Worm (Caenorhabditis elegans) whole organism, young adult: Measurements from ENCODE around the gene chil-19.
A peak's percentile ranks its signal among the peaks of the same experiment; 100 is the strongest.

ENCODE experiments used
- B0035.1 ChIP-seq: sonication (generic microtip); optimal IDR thresholded peaks from 2 replicates; lab custom pipeline; 2016; ENCODE audit warnings: missing genetic modification characterization, mild to moderate bottlenecking, missing compliant biosample characterization, missing genotype, missing genetic modification reagents
- B0261.1 ChIP-seq: sonication (generic microtip); optimal IDR thresholded peaks from 2 replicates; lab custom pipeline; 2016; ENCODE audit warnings: mild to moderate bottlenecking, missing genetic modification characterization, moderate library complexity, missing compliant biosample characterization
- B0336.3 ChIP-seq: fragments of 200-800 bp; sonication (Bioruptor generic); IDR thresholded peaks from 2 replicates; pipeline ENCODE4 v1.3.6; 2022; ENCODE audit warnings: missing genetic modification characterization, missing compliant biosample characterization
- D2030.7 ChIP-seq: fragments of 200-800 bp; sonication (Bioruptor generic); IDR thresholded peaks from 2 replicates; pipeline ENCODE4 v1.3.6; 2022; ENCODE audit warnings: missing genetic modification reagents, missing genetic modification characterization, missing compliant biosample characterization
- F22D6.2 ChIP-seq: sonication (generic microtip); optimal IDR thresholded peaks from 2 replicates; lab custom pipeline; 2016; ENCODE audit warnings: mild to moderate bottlenecking, missing genetic modification characterization, missing compliant biosample characterization
- F57C9.4 ChIP-seq: sonication (generic microtip); optimal IDR thresholded peaks from 2 replicates; lab custom pipeline; 2017; ENCODE audit warnings: mild to moderate bottlenecking, missing genetic modification characterization, missing compliant biosample characterization
- K11D2.4 ChIP-seq: fragments of 200-800 bp; sonication (Bioruptor generic); IDR thresholded peaks from 2 replicates; pipeline ENCODE4 v1.3.6; 2022; ENCODE audit warnings: missing genetic modification reagents, missing genetic modification characterization, missing compliant biosample characterization
- K12H6.12 ChIP-seq: fragments of 200-800 bp; sonication (Bioruptor generic); optimal IDR thresholded peaks from 2 replicates; lab custom pipeline; 2018; ENCODE audit warnings: mild to moderate bottlenecking, missing genetic modification characterization, missing compliant biosample characterization
- T07F8.4 ChIP-seq: sonication (generic microtip); optimal IDR thresholded peaks from 2 replicates; lab custom pipeline; 2016; ENCODE audit warnings: mild to moderate bottlenecking, missing genetic modification characterization, moderate library complexity, missing compliant biosample characterization
- ZK185.1 ChIP-seq: sonication (generic microtip); optimal IDR thresholded peaks from 2 replicates; lab custom pipeline; 2016; ENCODE audit warnings: mild to moderate bottlenecking, missing genetic modification characterization, missing compliant biosample characterization; ENCODE audit not compliant: poor library complexity, severe bottlenecking
- atf-7 ChIP-seq: sonication (generic microtip); optimal IDR thresholded peaks from 2 replicates; lab custom pipeline; 2017; ENCODE audit warnings: mild to moderate bottlenecking, missing genetic modification characterization, missing compliant biosample characterization
- attf-5 ChIP-seq: fragments of 200-800 bp; sonication (Bioruptor generic); optimal IDR thresholded peaks from 2 replicates; lab custom pipeline; 2018; ENCODE audit warnings: mild to moderate bottlenecking, missing genetic modification characterization, missing compliant biosample characterization
- attf-6 ChIP-seq: fragments of 200-800 bp; sonication (Bioruptor generic); IDR thresholded peaks from 2 replicates; pipeline ENCODE4 v1.3.6; 2022; ENCODE audit warnings: missing genetic modification reagents, missing genetic modification characterization, missing compliant biosample characterization
- cebp-1 ChIP-seq, 2 experiments: fragments of 200-800 bp in 1 of 2; sonication (Bioruptor generic) in 1 of 2; sonication (generic microtip) in 1 of 2; IDR thresholded peaks in 1 of 2; optimal IDR thresholded peaks in 1 of 2; 2 replicates each; pipeline versions ENCODE4 v1.3.6 to Lab custom; 2017 to 2022; ENCODE audit warnings: missing compliant biosample characterization in 2 of 2, missing genetic modification characterization in 2 of 2, mild to moderate bottlenecking in 1 of 2, missing genetic modification reagents in 1 of 2, moderate library complexity in 1 of 2
- ceh-27 ChIP-seq: fragments of 200-800 bp; sonication (Bioruptor generic); optimal IDR thresholded peaks from 2 replicates; lab custom pipeline; 2018; ENCODE audit warnings: mild to moderate bottlenecking, missing genetic modification characterization, moderate library complexity, missing compliant biosample characterization
- chd-7 ChIP-seq: sonication (generic microtip); optimal IDR thresholded peaks from 2 replicates; lab custom pipeline; 2016; ENCODE audit warnings: mild to moderate bottlenecking, missing genetic modification characterization, moderate library complexity, missing compliant biosample characterization
- dox-1 ChIP-seq: fragments of 200-800 bp; sonication (Bioruptor generic); IDR thresholded peaks from 2 replicates; pipeline ENCODE4 v1.3.6; 2022; ENCODE audit warnings: missing genetic modification reagents, missing genetic modification characterization, missing compliant biosample characterization
- dpff-1 ChIP-seq: sonication (generic microtip); optimal IDR thresholded peaks from 2 replicates; lab custom pipeline; 2017; ENCODE audit warnings: mild to moderate bottlenecking, missing genetic modification characterization, missing compliant biosample characterization
- egl-44 ChIP-seq: fragments of 200-800 bp; sonication (Bioruptor generic); IDR thresholded peaks from 2 replicates; pipeline ENCODE4 v1.3.6; 2022; ENCODE audit warnings: missing genetic modification reagents, missing genetic modification characterization, missing compliant biosample characterization
- egrh-3 ChIP-seq: fragments of 200-800 bp; sonication (Bioruptor generic); IDR thresholded peaks from 2 replicates; pipeline ENCODE4 v1.3.6; 2022; ENCODE audit warnings: missing genetic modification reagents, missing genetic modification characterization, missing compliant biosample characterization
- ets-4 ChIP-seq: fragments of 200-800 bp; sonication (Bioruptor generic); optimal IDR thresholded peaks from 2 replicates; lab custom pipeline; 2018; ENCODE audit warnings: mild to moderate bottlenecking, missing genetic modification characterization, missing compliant biosample characterization
- hmg-1.2 ChIP-seq: fragments of 200-800 bp; sonication (Bioruptor generic); IDR thresholded peaks from 2 replicates; pipeline ENCODE4 v1.3.6; 2022; ENCODE audit warnings: missing genetic modification reagents, missing genetic modification characterization, missing compliant biosample characterization
- let-526 ChIP-seq: fragments of 200-800 bp; sonication (Bioruptor generic); IDR thresholded peaks from 2 replicates; pipeline ENCODE4 v1.3.6; 2022; ENCODE audit warnings: missing genetic modification reagents, missing genetic modification characterization, missing compliant biosample characterization
- lin-26 ChIP-seq: fragments of 200-800 bp; sonication (Bioruptor generic); IDR thresholded peaks from 2 replicates; pipeline ENCODE4 v1.3.6; 2022; ENCODE audit warnings: missing genetic modification reagents, missing genetic modification characterization, missing compliant biosample characterization
- lin-35 ChIP-seq, 3 experiments: fragments of 150-350 bp in 2 of 3; sonication (generic microtip) in 1 of 3; optimal IDR thresholded peaks; 2 replicates each; lab custom pipeline; 2014 to 2018; ENCODE audit warnings: missing biosample characterization in 3 of 3, missing genetic modification characterization in 3 of 3, missing genetic modification reagents in 3 of 3
- lin-40 ChIP-seq: sonication (generic microtip); optimal IDR thresholded peaks from 2 replicates; lab custom pipeline; 2016; ENCODE audit warnings: missing genetic modification characterization, mild to moderate bottlenecking, missing compliant biosample characterization, missing genotype, missing genetic modification reagents
- lsl-1 ChIP-seq: fragments of 200-800 bp; sonication (Bioruptor generic); optimal IDR thresholded peaks from 2 replicates; lab custom pipeline; 2018; ENCODE audit warnings: mild to moderate bottlenecking, missing genetic modification characterization, moderate library complexity, missing compliant biosample characterization
- madf-10 ChIP-seq: sonication (generic microtip); optimal IDR thresholded peaks from 2 replicates; lab custom pipeline; 2016; ENCODE audit warnings: mild to moderate bottlenecking, missing genetic modification characterization, missing compliant biosample characterization
- mcd-1 ChIP-seq: fragments of 200-800 bp; sonication (Bioruptor generic); IDR thresholded peaks from 2 replicates; pipeline ENCODE4 v1.3.6; 2022; ENCODE audit warnings: missing genetic modification reagents, missing genetic modification characterization, missing compliant biosample characterization
- mes-4 ChIP-seq: sonication (generic microtip); optimal IDR thresholded peaks from 2 replicates; lab custom pipeline; 2016; ENCODE audit warnings: missing genotype, missing genetic modification characterization, missing compliant biosample characterization
- nfyb-1 ChIP-seq: fragments of 200-800 bp; sonication (Bioruptor generic); IDR thresholded peaks from 2 replicates; pipeline ENCODE4 v1.3.6; 2022; ENCODE audit warnings: missing genetic modification reagents, missing genetic modification characterization, missing compliant biosample characterization
- nhr-27 ChIP-seq: fragments of 200-800 bp; sonication (Bioruptor generic); optimal IDR thresholded peaks from 2 replicates; lab custom pipeline; 2018; ENCODE audit warnings: mild to moderate bottlenecking, missing genetic modification characterization, moderate library complexity, missing compliant biosample characterization
- nhr-80 ChIP-seq: sonication (generic microtip); optimal IDR thresholded peaks from 2 replicates; lab custom pipeline; 2016; ENCODE audit warnings: missing genetic modification characterization, missing compliant biosample characterization
- rec-8 ChIP-seq, 2 experiments: sonication (generic microtip); optimal IDR thresholded peaks; 2 replicates each; lab custom pipeline; 2016; ENCODE audit warnings: mild to moderate bottlenecking in 2 of 2, missing genetic modification characterization in 2 of 2, missing genetic modification reagents in 2 of 2, missing genotype in 2 of 2, missing biosample characterization in 1 of 2, missing compliant biosample characterization in 1 of 2, moderate library complexity in 1 of 2
- rpc-1 ChIP-seq, 2 experiments: fragments of 150-350 bp in 1 of 2; sonication (generic microtip) in 1 of 2; optimal IDR thresholded peaks; 2 replicates each; lab custom pipeline; 2014 to 2018; ENCODE audit warnings: missing biosample characterization in 1 of 2, missing genetic modification characterization in 1 of 2, missing genetic modification reagents in 1 of 2, missing genotype in 1 of 2
- sea-2 ChIP-seq: fragments of 200-800 bp; sonication (Bioruptor generic); IDR thresholded peaks from 2 replicates; pipeline ENCODE4 v1.3.6; 2022; ENCODE audit warnings: missing genetic modification characterization, missing compliant biosample characterization
- snpc-3.4 ChIP-seq: sonication (generic microtip); optimal IDR thresholded peaks from 2 replicates; lab custom pipeline; 2017; ENCODE audit warnings: missing genetic modification characterization, mild to moderate bottlenecking, missing compliant biosample characterization, antibody characterized with exemption, moderate library complexity, missing genotype, missing genetic modification reagents
- snpc-4 ChIP-seq, 5 experiments: fragments of 150-350 bp in 1 of 5; sonication (generic microtip) in 4 of 5; optimal IDR thresholded peaks; 2 replicates each; lab custom pipeline; 2014 to 2018; ENCODE audit warnings: missing genetic modification characterization in 5 of 5, missing biosample characterization in 3 of 5, antibody characterized with exemption in 2 of 5, mild to moderate bottlenecking in 2 of 5, missing compliant biosample characterization in 2 of 5, missing genotype in 2 of 5, moderate library complexity in 2 of 5, missing genetic modification reagents in 1 of 5
- somi-1 ChIP-seq: fragments of 200-800 bp; sonication (Bioruptor generic); optimal IDR thresholded peaks from 2 replicates; lab custom pipeline; 2018; ENCODE audit warnings: mild to moderate bottlenecking, missing genetic modification characterization, missing compliant biosample characterization
- tbp1 ChIP-seq: fragments of 200-800 bp; sonication (Bioruptor generic); optimal IDR thresholded peaks from 2 replicates; lab custom pipeline; 2018; ENCODE audit warnings: mild to moderate bottlenecking, missing genetic modification characterization, missing compliant biosample characterization
- zfh-2 ChIP-seq: fragments of 200-800 bp; sonication (Bioruptor generic); conservative IDR thresholded peaks from 2 replicates; pipeline ENCODE4 v1.3.6; 2022; ENCODE audit warnings: missing genetic modification reagents, missing genetic modification characterization, missing compliant biosample characterization
- ztf-22 ChIP-seq: fragments of 200-800 bp; sonication (Bioruptor generic); optimal IDR thresholded peaks from 2 replicates; lab custom pipeline; 2018; ENCODE audit warnings: mild to moderate bottlenecking, missing genetic modification characterization, moderate library complexity, missing compliant biosample characterization
- ztf-26 ChIP-seq: sonication (generic microtip); optimal IDR thresholded peaks from 2 replicates; lab custom pipeline; 2017; ENCODE audit warnings: missing genetic modification characterization, missing compliant biosample characterization

Gene chil-19

DNA sequence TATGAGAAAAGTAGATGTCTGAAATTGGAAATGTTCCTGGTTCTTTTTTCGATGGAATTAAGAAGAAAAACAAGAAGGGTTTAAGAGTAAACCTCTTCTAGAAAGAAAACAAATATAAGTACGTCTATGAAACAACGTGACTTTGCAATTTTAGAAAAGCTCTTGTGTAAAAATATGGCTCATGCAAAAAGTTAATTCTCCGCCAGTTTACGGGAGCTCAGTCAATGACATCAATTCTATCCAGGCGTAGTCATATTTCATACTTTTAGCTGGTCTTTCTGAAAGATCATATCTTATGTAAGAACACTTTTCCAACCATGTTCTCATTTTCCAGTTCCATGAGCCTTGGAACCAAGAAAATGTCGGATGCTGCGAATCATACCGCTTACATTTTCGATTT is 35.7 kb upstream of the chil-19 start:
- TF ChIP-seq B0035.1 (tag; lab: Kevin White, UChicago) (no peak), let-526 (GFP tag; lab: Robert Waterston, UW) (no peak), lin-35 (GFP tag; optimal IDR thresholded peaks at IDR 0.05; lab: Kevin White, UChicago) (no peak), B0261.1 (tag; lab: Kevin White, UChicago) (no peak), nhr-80 (tag; lab: Kevin White, UChicago) (no peak), lsl-1 (GFP tag; lab: Kevin White, UChicago) (no peak)

DNA sequence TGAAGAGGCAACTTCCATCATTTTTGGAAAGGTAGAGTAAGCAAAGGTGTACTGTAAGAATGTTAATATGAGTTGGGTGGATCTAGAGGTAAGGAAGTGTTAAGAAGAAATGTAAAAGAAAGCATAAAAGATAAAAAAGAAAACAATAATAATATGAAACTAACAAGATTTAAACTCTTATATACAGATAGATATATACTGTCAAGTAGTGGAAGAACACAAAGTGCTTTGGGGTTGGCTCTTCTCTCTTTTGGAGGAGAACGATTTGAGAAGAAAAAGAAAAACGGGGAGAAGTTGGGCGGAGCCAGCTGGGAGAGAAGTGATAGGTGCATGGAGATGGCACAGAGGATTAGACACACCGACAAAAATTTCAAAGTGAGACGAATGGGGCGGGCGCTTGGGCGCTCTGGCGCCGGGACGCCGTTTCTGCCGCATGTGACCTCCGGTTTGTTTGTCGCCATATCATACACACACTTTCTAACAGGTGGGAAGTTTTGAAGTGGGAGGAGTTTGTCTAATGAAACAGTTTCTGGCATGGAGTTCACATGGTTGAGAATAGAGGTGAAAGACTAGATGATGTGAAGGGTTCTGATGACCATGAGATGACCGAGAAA is 33.2 kb upstream of the chil-19 start, which contains the start of gene T19H5.4:
Gene T19H5.4 (minus strand): TSS at position 51 of the 614 bp plus-strand sequence.
- TF ChIP-seq dpff-1 (tag; lab: Kevin White, UChicago) (no peak), snpc-3.4 (tag; lab: Kevin White, UChicago) (no peak), snpc-4 (GFP tag; optimal IDR thresholded peaks at IDR 0.05; lab: Kevin White, UChicago) (no peak), snpc-4 (tag; optimal IDR thresholded peaks at IDR 0.05; lab: Kevin White, UChicago) (peak in 1 of 4 experiments; percentile 12), lin-26 (GFP tag; lab: Robert Waterston, UW) (peak; percentile 52; the same call in 1 of the 2 replicates), dox-1 (peak; percentile 44; the same call in 1 of the 2 replicates), T07F8.4 (tag; lab: Kevin White, UChicago) (no peak), ets-4 (GFP tag; lab: Kevin White, UChicago) (peak; percentile 91), chd-7 (tag; lab: Kevin White, UChicago) (peak; percentile 70), mes-4 (no peak), attf-6 (no peak), atf-7 (tag; lab: Kevin White, UChicago) (peak; percentile 48), madf-10 (tag; lab: Kevin White, UChicago) (peak; percentile 14), let-526 (GFP tag; lab: Robert Waterston, UW) (0 out of 2 replicates have a peak, but pooled peaks have one; percentile 65), F22D6.2 (peak; percentile 20), B0336.3 (GFP tag; lab: Robert Waterston, UW) (peak; percentile 56; the same call in 1 of the 2 replicates), K12H6.12 (peak; percentile 41), attf-5 (GFP tag; lab: Kevin White, UChicago) (peak; percentile 82), rpc-1 (optimal IDR thresholded peaks at IDR 0.05; lab: Kevin White, UChicago) (no peak), rpc-1 (tag; optimal IDR thresholded peaks at IDR 0.05; lab: Kevin White, UChicago) (no peak), nhr-80 (tag; lab: Kevin White, UChicago) (peak; percentile 90), zfh-2 (GFP tag; lab: Robert Waterston, UW) (peak; percentile 95), mcd-1 (GFP tag; lab: Robert Waterston, UW) (peak; percentile 33; the same call in 1 of the 2 replicates), ceh-27 (peak; percentile 23), D2030.7 (no peak), lin-40 (peak; percentile 47), hmg-1.2 (GFP tag; lab: Robert Waterston, UW) (peak; percentile 53; the same call in 1 of the 2 replicates), ztf-22 (GFP tag; lab: Kevin White, UChicago) (peak; percentile 59), cebp-1 (GFP tag; IDR thresholded peaks at IDR 0.05; lab: Robert Waterston, UW) (peak; percentile 61; the same call in 1 of the 2 replicates), cebp-1 (tag; optimal IDR thresholded peaks at IDR 0.05; lab: Kevin White, UChicago) (peak; percentile 82), nhr-27 (tag; lab: Kevin White, UChicago) (no peak), K11D2.4 (GFP tag; lab: Robert Waterston, UW) (peak; percentile 62; the same call in 1 of the 2 replicates), sea-2 (0 out of 2 replicates have a peak, but pooled peaks have one; percentile 30), ZK185.1 (tag; lab: Kevin White, UChicago) (peak; percentile 32), nfyb-1 (GFP tag; lab: Robert Waterston, UW) (peak; percentile 29; the same call in 1 of the 2 replicates), egrh-3 (GFP tag; lab: Robert Waterston, UW) (peak; percentile 38; the same call in 1 of the 2 replicates), rec-8 (tag; optimal IDR thresholded peaks at IDR 0.05; lab: Kevin White, UChicago) (no peak), F57C9.4 (tag; lab: Kevin White, UChicago) (no peak), egl-44 (GFP tag; lab: Robert Waterston, UW) (peak; percentile 73), ztf-26 (tag; lab: Kevin White, UChicago) (peak; percentile 80), somi-1 (GFP tag; lab: Kevin White, UChicago) (peak; percentile 67), tbp1 (GFP tag; lab: Kevin White, UChicago) (peak; percentile 34)
